Worm (Caenorhabditis elegans): ENCODE data around the gene str-38.

Gene str-38

ce11 chrV:15730459-15730858, 1.6 kb downstream of the str-38 start, which contains the start of gene Y6E2A.10:
TSS of gene Y6E2A.10 (minus strand) at chrV:15730559.
- no peak for TF ChIP-seq Y79H2A.3 (GFP tag; conservative IDR thresholded peaks at IDR 0.05)
- no peak for TF ChIP-seq ccch-3 (GFP tag; optimal IDR thresholded peaks at IDR 0.05)
- no peak for TF ChIP-seq rcor-1 (GFP tag; IDR thresholded peaks at IDR 0.05)
- TF ChIP-seq lir-1 (GFP tag; conservative IDR thresholded peaks at IDR 0.05) = no peak
- TF ChIP-seq let-607 (tag; optimal IDR thresholded peaks at IDR 0.05) = no peak
- TF ChIP-seq ceh-100 (GFP tag; IDR thresholded peaks at IDR 0.05) = no peak
- TF ChIP-seq dpl-1 (GFP tag; optimal IDR thresholded peaks at IDR 0.05) = no peak
- TF ChIP-seq F33H1.4 (GFP tag; IDR thresholded peaks at IDR 0.05) = no peak
- TF ChIP-seq nhr-120 (GFP tag; IDR thresholded peaks at IDR 0.05) = no peak
- TF ChIP-seq hlh-26 (GFP tag; conservative IDR thresholded peaks at IDR 0.05) = no peak
- no peak for TF ChIP-seq dpff-1 (tag; optimal IDR thresholded peaks at IDR 0.05)
- no peak for TF ChIP-seq hsf-1 (GFP tag; IDR thresholded peaks at IDR 0.05)
- TF ChIP-seq Y53G8AR.9 (GFP tag; conservative IDR thresholded peaks at IDR 0.05) = no peak
- no peak for TF ChIP-seq gei-17 (GFP tag; optimal IDR thresholded peaks at IDR 0.05)
- TF ChIP-seq ztf-26 (tag; optimal IDR thresholded peaks at IDR 0.05) = no peak
- no peak for TF ChIP-seq mes-4 (tag; optimal IDR thresholded peaks at IDR 0.05)
- TF ChIP-seq snpc-3.4 (tag; optimal IDR thresholded peaks at IDR 0.05) = no peak

DNA sequence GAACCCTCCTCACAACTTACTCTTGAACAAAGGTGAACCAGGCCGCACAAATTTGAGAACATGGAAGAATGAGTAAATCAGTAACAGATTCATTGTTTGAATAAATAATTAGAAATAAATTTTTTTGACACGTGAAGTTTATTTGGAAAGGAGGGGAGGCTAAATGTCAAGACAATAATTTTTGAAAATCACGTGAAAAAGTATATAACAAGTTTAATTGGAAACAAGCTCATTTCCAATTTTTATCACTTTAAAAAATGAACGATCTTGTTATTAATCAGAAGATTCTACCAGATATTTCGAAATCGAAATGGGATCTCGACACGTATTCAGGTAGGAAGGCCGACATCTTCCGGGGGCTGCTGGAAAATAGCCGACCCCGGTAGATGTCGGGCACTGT, 5.5 kb downstream of the str-38 start, which contains the start of the genes irld-57 and sfxn-1.3:
Gene irld-57, minus strand, starts transcription at position 101 of the 400 bp plus-strand sequence.
Gene sfxn-1.3, plus strand, starts transcription at position 232 of the 400 bp plus-strand sequence.
- TF ChIP-seq egrh-3 (GFP tag; IDR thresholded peaks at IDR 0.05) (no peak), fkh-3 (tag; optimal IDR thresholded peaks at IDR 0.05) (no peak), ztf-3 (GFP tag; optimal IDR thresholded peaks at IDR 0.05) (no peak), ztf-26 (tag; optimal IDR thresholded peaks at IDR 0.05) (no peak), Y95B8A.8 (GFP tag; IDR thresholded peaks at IDR 0.05) (no peak), K12H6.12 (tag; optimal IDR thresholded peaks at IDR 0.05) (no peak), efl-1 (GFP tag; optimal IDR thresholded peaks at IDR 0.05) (no peak), ceh-91 (GFP tag; IDR thresholded peaks at IDR 0.05) (no peak), ztf-25 (GFP tag; IDR thresholded peaks at IDR 0.05) (no peak), zim-3 (tag; optimal IDR thresholded peaks at IDR 0.05) (no peak), madf-6 (GFP tag; IDR thresholded peaks at IDR 0.05) (no peak), Y67H2A.10 (GFP tag; conservative IDR thresholded peaks at IDR 0.05) (no peak), atf-7 (tag; optimal IDR thresholded peaks at IDR 0.05) (no peak), C17E4.6 (GFP tag; IDR thresholded peaks at IDR 0.05) (no peak), mes-4 (tag; optimal IDR thresholded peaks at IDR 0.05) (no peak), let-607 (tag; optimal IDR thresholded peaks at IDR 0.05) (no peak), F37B4.10 (GFP tag; IDR thresholded peaks at IDR 0.05) (no peak), madf-8 (GFP tag; conservative IDR thresholded peaks at IDR 0.05) (no peak)

ce11 chrV:15721888-15722287, 10.2 kb downstream of the str-38 start, which contains the start of gene srh-140:
TSS of gene srh-140 (plus strand) at chrV:15722188.
- TF ChIP-seq egrh-3 (GFP tag; IDR thresholded peaks at IDR 0.05) (no peak), hmg-20 (GFP tag; IDR thresholded peaks at IDR 0.05) (no peak), nfya-1 (tag; optimal IDR thresholded peaks at IDR 0.05; ENCODE audit: borderline replicate concordance, insufficient read depth) (no peak), B0261.1 (tag; optimal IDR thresholded peaks at IDR 0.05) (no peak), sdz-38 (tag; optimal IDR thresholded peaks at IDR 0.05) (no peak), F55B11.4 (tag; optimal IDR thresholded peaks at IDR 0.05; ENCODE audit: borderline replicate concordance, insufficient read depth) (no peak), efl-1 (GFP tag; optimal IDR thresholded peaks at IDR 0.05) (no peak), F10E7.11 (tag; optimal IDR thresholded peaks at IDR 0.05) (no peak), ets-4 (GFP tag; optimal IDR thresholded peaks at IDR 0.05) (no peak), ama-1 (optimal IDR thresholded peaks at IDR 0.05) (no peak), ama-1 (GFP tag; optimal IDR thresholded peaks at IDR 0.05) (no peak)
